Worm (Caenorhabditis elegans) whole organism, late embryonic: ENCODE measurements around the gene F59G1.4.
"Not testable (repeated sequence)": the region's sequence is repeated elsewhere in the genome, so short reads cannot be mapped to it uniquely, and the experiment has no call there.

Experiments
- C38D4.7 ChIP-seq: fragments of 200-800 bp; sonication (Bioruptor generic); optimal IDR thresholded peaks from 2 replicates; lab custom pipeline; 2018; ENCODE audit warnings: mild to moderate bottlenecking, missing genetic modification characterization, moderate library complexity, missing compliant biosample characterization
- F13H6.1 ChIP-seq: sonication (generic microtip); optimal IDR thresholded peaks from 2 replicates; lab custom pipeline; 2016; ENCODE audit warnings: missing genetic modification characterization, missing compliant biosample characterization
- K02D7.2 ChIP-seq: sonication (generic microtip); optimal IDR thresholded peaks from 2 replicates; lab custom pipeline; 2017; ENCODE audit warnings: mild to moderate bottlenecking, missing genetic modification characterization, missing compliant biosample characterization
- K09A11.1 ChIP-seq: sonication (generic microtip); optimal IDR thresholded peaks from 2 replicates; lab custom pipeline; 2017; ENCODE audit warnings: antibody characterized with exemption, mild to moderate bottlenecking, missing genetic modification characterization, missing compliant biosample characterization; ENCODE audit not compliant: insufficient read depth
- T23F11.4 ChIP-seq: fragments of 200-800 bp; sonication (Bioruptor generic); optimal IDR thresholded peaks from 2 replicates; lab custom pipeline; 2018; ENCODE audit warnings: mild to moderate bottlenecking, missing genetic modification characterization, missing compliant biosample characterization
- Y22D7AL.16 ChIP-seq: sonication (generic microtip); optimal IDR thresholded peaks from 2 replicates; lab custom pipeline; 2016; ENCODE audit warnings: missing genetic modification characterization, missing compliant biosample characterization
- ahr-1 ChIP-seq: sonication (generic microtip); optimal IDR thresholded peaks from 2 replicates; lab custom pipeline; 2016; ENCODE audit warnings: missing genetic modification characterization, missing compliant biosample characterization
- ama-1 ChIP-seq: fragments of 150-350 bp; optimal IDR thresholded peaks from 2 replicates; lab custom pipeline; 2014
- ceh-14 ChIP-seq: sonication (generic microtip); optimal IDR thresholded peaks from 2 replicates; lab custom pipeline; 2016; ENCODE audit warnings: missing genotype, missing genetic modification characterization, missing compliant biosample characterization
- ceh-19 ChIP-seq: fragments of 200-800 bp; sonication (Bioruptor generic); optimal IDR thresholded peaks from 2 replicates; lab custom pipeline; 2018; ENCODE audit warnings: mild to moderate bottlenecking, missing genetic modification characterization, missing compliant biosample characterization
- ceh-30 ChIP-seq: fragments of 150-350 bp; optimal IDR thresholded peaks from 2 replicates; lab custom pipeline; 2014; ENCODE audit warnings: missing biosample characterization, missing genetic modification characterization
- ceh-31 ChIP-seq: sonication (generic microtip); optimal IDR thresholded peaks from 2 replicates; lab custom pipeline; 2016; ENCODE audit warnings: missing genetic modification characterization, missing compliant biosample characterization
- elt-2 ChIP-seq: sonication (generic microtip); optimal IDR thresholded peaks from 2 replicates; lab custom pipeline; 2016; ENCODE audit warnings: missing genetic modification reagents, missing genetic modification characterization, missing compliant biosample characterization
- elt-4 ChIP-seq: sonication (generic microtip); optimal IDR thresholded peaks from 2 replicates; lab custom pipeline; 2016; ENCODE audit warnings: missing genetic modification characterization, missing compliant biosample characterization
- eyg-1 ChIP-seq: sonication (generic microtip); optimal IDR thresholded peaks from 2 replicates; lab custom pipeline; 2016; ENCODE audit warnings: missing genotype, missing genetic modification characterization, missing compliant biosample characterization
- fax-1 ChIP-seq: sonication (generic microtip); optimal IDR thresholded peaks from 2 replicates; lab custom pipeline; 2016; ENCODE audit warnings: missing genotype, missing genetic modification characterization, missing compliant biosample characterization
- hlh-15 ChIP-seq: sonication (generic microtip); optimal IDR thresholded peaks from 2 replicates; lab custom pipeline; 2016; ENCODE audit warnings: missing genetic modification characterization, missing compliant biosample characterization
- hlh-30 ChIP-seq: sonication (generic microtip); optimal IDR thresholded peaks from 2 replicates; lab custom pipeline; 2017; ENCODE audit warnings: antibody characterized with exemption, missing genetic modification characterization, missing compliant biosample characterization; ENCODE audit not compliant: insufficient read depth
- hlh-8 ChIP-seq: sonication (generic microtip); optimal IDR thresholded peaks from 2 replicates; lab custom pipeline; 2016; ENCODE audit warnings: missing genotype, missing genetic modification characterization, missing compliant biosample characterization
- madf-2 ChIP-seq: sonication (generic microtip); optimal IDR thresholded peaks from 2 replicates; lab custom pipeline; 2017; ENCODE audit warnings: missing genetic modification characterization, missing compliant biosample characterization
- npax-4 ChIP-seq: sonication (generic microtip); optimal IDR thresholded peaks from 2 replicates; lab custom pipeline; 2016; ENCODE audit warnings: missing genetic modification characterization, missing compliant biosample characterization
- odd-2 ChIP-seq: sonication (generic microtip); optimal IDR thresholded peaks from 2 replicates; lab custom pipeline; 2017; ENCODE audit warnings: antibody characterized with exemption, mild to moderate bottlenecking, missing genetic modification characterization, missing compliant biosample characterization
- pax-1 ChIP-seq: fragments of 150-350 bp; optimal IDR thresholded peaks from 2 replicates; lab custom pipeline; 2014; ENCODE audit warnings: missing biosample characterization, missing genetic modification characterization
- pros-1 ChIP-seq: fragments of 150-350 bp; optimal IDR thresholded peaks from 2 replicates; lab custom pipeline; 2014; ENCODE audit warnings: missing biosample characterization, missing genetic modification reagents, missing genetic modification characterization
- ref-2 ChIP-seq: sonication (generic microtip); optimal IDR thresholded peaks from 2 replicates; lab custom pipeline; 2016; ENCODE audit warnings: missing genetic modification characterization, missing compliant biosample characterization
- rnt-1 ChIP-seq: sonication (generic microtip); optimal IDR thresholded peaks from 2 replicates; lab custom pipeline; 2016; ENCODE audit warnings: missing genetic modification characterization, missing compliant biosample characterization
- sdc-2 ChIP-seq: sonication (generic microtip); optimal IDR thresholded peaks from 2 replicates; lab custom pipeline; 2016; ENCODE audit warnings: missing genotype, missing genetic modification characterization, missing compliant biosample characterization
- sox-2 ChIP-seq: fragments of 200-800 bp; sonication (Bioruptor generic); IDR thresholded peaks from 2 replicates; pipeline ENCODE4 v1.3.6; 2022; ENCODE audit warnings: missing genetic modification reagents, missing genetic modification characterization, missing compliant biosample characterization
- sox-4 ChIP-seq: sonication (generic microtip); optimal IDR thresholded peaks from 2 replicates; lab custom pipeline; 2017; ENCODE audit warnings: mild to moderate bottlenecking, missing genetic modification characterization, inconsistent platforms, missing compliant biosample characterization
- syd-9 ChIP-seq: sonication (generic microtip); optimal IDR thresholded peaks from 2 replicates; lab custom pipeline; 2016; ENCODE audit warnings: mild to moderate bottlenecking, missing genetic modification characterization, moderate library complexity, missing compliant biosample characterization
- tbx-2 ChIP-seq: sonication (generic microtip); optimal IDR thresholded peaks from 2 replicates; lab custom pipeline; 2016; ENCODE audit warnings: missing genetic modification characterization, missing compliant biosample characterization
- tbx-7 ChIP-seq: sonication (generic microtip); optimal IDR thresholded peaks from 2 replicates; lab custom pipeline; 2016; ENCODE audit warnings: missing genotype, missing genetic modification characterization, missing compliant biosample characterization
- ttx-3 ChIP-seq: sonication (generic microtip); optimal IDR thresholded peaks from 2 replicates; lab custom pipeline; 2016; ENCODE audit warnings: missing genetic modification reagents, missing genetic modification characterization, missing compliant biosample characterization
- unc-3 ChIP-seq, 2 experiments: fragments of 200-800 bp in 1 of 2; sonication (Bioruptor generic) in 1 of 2; sonication (generic microtip) in 1 of 2; conservative IDR thresholded peaks in 1 of 2; optimal IDR thresholded peaks in 1 of 2; 2 replicates each; pipeline versions ENCODE4 v1.3.6 to Lab custom; 2016 to 2022; ENCODE audit warnings: missing compliant biosample characterization in 2 of 2, missing genetic modification characterization in 2 of 2, missing genetic modification reagents in 1 of 2
- unc-42 ChIP-seq: sonication (generic microtip); optimal IDR thresholded peaks from 2 replicates; lab custom pipeline; 2016; ENCODE audit warnings: missing genotype, missing genetic modification characterization, missing compliant biosample characterization
- unc-55 ChIP-seq: sonication (generic microtip); optimal IDR thresholded peaks from 2 replicates; lab custom pipeline; 2017; ENCODE audit warnings: missing biosample characterization, missing genetic modification reagents, missing genetic modification characterization
- unc-86 ChIP-seq: sonication (generic microtip); optimal IDR thresholded peaks from 2 replicates; lab custom pipeline; 2016; ENCODE audit warnings: missing genetic modification characterization, missing compliant biosample characterization
- zip-5 ChIP-seq: sonication (generic microtip); optimal IDR thresholded peaks from 2 replicates; lab custom pipeline; 2016; ENCODE audit warnings: missing genetic modification characterization, missing compliant biosample characterization
- ztf-16 ChIP-seq: sonication (generic microtip); optimal IDR thresholded peaks from 2 replicates; lab custom pipeline; 2017; ENCODE audit warnings: missing genetic modification characterization, missing compliant biosample characterization

The F59G1.4 gene

DNA sequence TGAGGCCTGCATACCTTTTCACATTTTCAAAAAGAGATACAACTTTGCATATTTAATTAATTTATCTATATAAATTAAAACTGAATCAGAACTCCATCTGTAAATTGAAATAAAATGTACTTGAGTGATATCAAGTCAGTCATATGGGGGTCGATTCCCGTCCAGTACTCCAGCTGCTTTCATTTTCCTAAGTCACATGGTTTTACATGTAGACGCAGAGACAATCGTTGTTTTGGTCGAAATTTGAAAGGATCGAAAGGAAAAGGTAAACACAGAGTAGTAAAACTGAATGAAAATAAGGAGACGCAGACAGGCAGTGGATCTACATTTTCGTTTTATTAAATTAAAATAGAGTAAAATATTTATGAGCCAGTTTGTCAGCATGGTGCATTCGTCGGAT, 21.8 kb upstream of the F59G1.4 start:
- TF ChIP-seq hlh-30 (tag; lab: Kevin White, UChicago) (peak; percentile 77), unc-86 (tag; lab: Kevin White, UChicago) (no peak), T23F11.4 (GFP tag; lab: Kevin White, UChicago) (no peak), ceh-19 (GFP tag; lab: Kevin White, UChicago) (no peak)

ce11 chrII:5876053-5876452, 19.9 kb upstream of the F59G1.4 start, which contains the start of gene F55C12.6:
Gene F55C12.6, minus strand, starts transcription at chrII:5876153.
- TF ChIP-seq unc-42 (tag; lab: Kevin White, UChicago) (no peak), tbx-2 (no peak), ztf-16 (tag; lab: Kevin White, UChicago) (no peak), Y22D7AL.16 (tag; lab: Kevin White, UChicago) (no peak), C38D4.7 (GFP tag; lab: Kevin White, UChicago) (no peak), npax-4 (no peak), K02D7.2 (no peak), ceh-14 (no peak), fax-1 (tag; lab: Kevin White, UChicago) (no peak), ceh-31 (tag; lab: Kevin White, UChicago) (no peak), ceh-30 (no peak), pros-1 (tag; lab: Kevin White, UChicago) (no peak), sox-4 (tag; lab: Kevin White, UChicago) (no peak), elt-2 (tag; lab: Kevin White, UChicago) (no peak), ttx-3 (tag; lab: Kevin White, UChicago) (no peak), ama-1 (lab: Kevin White, UChicago) (no peak)

DNA sequence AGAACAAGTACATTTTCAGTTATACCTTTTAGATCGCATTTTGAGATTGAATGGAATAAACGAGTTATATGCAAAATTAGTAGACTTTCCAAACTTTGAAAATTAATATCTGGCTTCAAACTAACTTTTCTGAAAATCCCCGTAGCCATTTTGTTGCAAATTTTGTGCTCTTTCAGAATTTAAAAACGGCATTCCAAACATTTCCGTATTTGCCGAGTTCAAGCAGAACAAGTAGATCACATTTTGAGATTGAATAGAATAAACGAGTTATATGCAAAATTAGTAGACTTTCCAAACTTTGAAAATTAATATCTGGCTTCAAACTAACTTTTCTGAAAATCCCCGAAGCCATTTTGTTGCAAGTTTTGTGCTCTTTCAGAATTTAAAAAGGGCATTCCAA, 19.5 kb upstream of the F59G1.4 start, which contains the start of gene F55C12.2:
F55C12.2 (plus strand) TSS at position 301 of the 400 bp plus-strand sequence.
- not testable (repeated sequence) for TF ChIP-seq pros-1, zip-5, odd-2 (tag; lab: Kevin White, UChicago)

- no peak for TF ChIP-seq ztf-16 (tag; lab: Kevin White, UChicago)
- no peak for TF ChIP-seq unc-3 (GFP tag; conservative IDR thresholded peaks at IDR 0.05; lab: Robert Waterston, UW)
- TF ChIP-seq unc-3 (tag; optimal IDR thresholded peaks at IDR 0.05; lab: Kevin White, UChicago) = no peak
- TF ChIP-seq syd-9 (tag; lab: Kevin White, UChicago) = no peak
- TF ChIP-seq K02D7.2 = no peak
- no peak for TF ChIP-seq tbx-7
- TF ChIP-seq F13H6.1 = no peak
- TF ChIP-seq ahr-1 (tag; lab: Kevin White, UChicago) = no peak
- no peak for TF ChIP-seq pax-1
- no peak for TF ChIP-seq rnt-1 (tag; lab: Kevin White, UChicago)
- no peak for TF ChIP-seq sdc-2 (tag; lab: Kevin White, UChicago)
- no peak for TF ChIP-seq zip-5 (tag; lab: Kevin White, UChicago)
Observed at ce11 chrII:5880677-5881076, 15.3 kb upstream of the F59G1.4 start.

ce11 chrII:5884252-5884651, 11.7 kb upstream of the F59G1.4 start, which contains the start of gene rfip-1:
Gene rfip-1, plus strand, starts transcription at chrII:5884552.
- no peak for TF ChIP-seq unc-55 (GFP tag; lab: Kevin White, UChicago)
- TF ChIP-seq madf-2 (tag; lab: Kevin White, UChicago) = no peak
- TF ChIP-seq odd-2 (tag; lab: Kevin White, UChicago) = no peak
- no peak for TF ChIP-seq eyg-1 (tag; lab: Kevin White, UChicago)
- TF ChIP-seq hlh-8 = no peak
- TF ChIP-seq ceh-31 (tag; lab: Kevin White, UChicago) = no peak
- TF ChIP-seq elt-4 (tag; lab: Kevin White, UChicago) = no peak
- TF ChIP-seq elt-2 (tag; lab: Kevin White, UChicago) = no peak
- TF ChIP-seq K09A11.1 (tag; lab: Kevin White, UChicago) = no peak
- TF ChIP-seq hlh-15 (tag; lab: Kevin White, UChicago) = no peak
- TF ChIP-seq sox-2 (GFP tag; lab: Robert Waterston, UW) = no peak
- TF ChIP-seq ref-2 (tag; lab: Kevin White, UChicago) = no peak
